Worm (Caenorhabditis elegans): ENCODE measurements around the gene F17C11.2.

F17C11.2 gene

ce11 chrV:10965501-10965900, 17.5 kb downstream of the F17C11.2 start, which contains the start of the genes ctf-4 and eef-1G (continued):
- TF ChIP-seq pqm-1 (tag; optimal IDR thresholded peaks at IDR 0.05) (peak; percentile 62), sdc-2 (tag; optimal IDR thresholded peaks at IDR 0.05) (no peak), ama-1 (optimal IDR thresholded peaks at IDR 0.05) (no peak), gmeb-2 (tag; optimal IDR thresholded peaks at IDR 0.05) (no peak), eyg-1 (tag; optimal IDR thresholded peaks at IDR 0.05) (no peak), ceh-45 (GFP tag; IDR thresholded peaks at IDR 0.05) (no peak), mec-3 (tag; optimal IDR thresholded peaks at IDR 0.05; ENCODE audit: borderline replicate concordance) (no peak), nhr-232 (tag; optimal IDR thresholded peaks at IDR 0.05) (no peak), C08G9.2 (tag; optimal IDR thresholded peaks at IDR 0.05) (no peak), ceh-34 (tag; optimal IDR thresholded peaks at IDR 0.05) (peak; percentile 69), hlh-30 (tag; optimal IDR thresholded peaks at IDR 0.05; ENCODE audit: insufficient read depth) (peak; percentile 18), rnt-1 (tag; optimal IDR thresholded peaks at IDR 0.05) (peak; percentile 90)

DNA sequence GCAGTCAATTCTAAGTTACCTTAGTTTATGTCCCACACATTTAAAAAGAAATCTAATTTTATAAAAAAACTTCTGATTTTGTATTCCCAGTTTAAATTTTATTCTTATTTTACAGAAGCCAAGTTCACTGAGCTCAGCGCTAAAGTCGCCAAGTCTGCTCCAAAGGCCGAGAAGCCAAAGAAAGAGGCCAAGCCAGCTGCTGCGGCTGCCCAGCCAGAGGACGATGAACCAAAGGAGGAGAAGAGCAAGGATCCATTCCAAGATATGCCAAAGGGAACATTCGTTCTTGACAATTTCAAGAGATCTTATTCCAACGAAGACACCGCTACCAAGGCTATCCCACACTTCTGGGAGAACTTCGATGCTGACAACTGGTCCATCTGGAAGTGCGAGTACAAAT, 18.8 kb downstream of the F17C11.2 start:
- no peak for TF ChIP-seq unc-42 (tag; optimal IDR thresholded peaks at IDR 0.05)
- no peak for TF ChIP-seq ets-4 (tag; optimal IDR thresholded peaks at IDR 0.05)
- TF ChIP-seq elt-4 (tag; optimal IDR thresholded peaks at IDR 0.05) = no peak
- no peak for TF ChIP-seq pha-4 (tag; optimal IDR thresholded peaks at IDR 0.05)
- TF ChIP-seq gmeb-2 (tag; optimal IDR thresholded peaks at IDR 0.05) = no peak
- TF ChIP-seq hlh-6 (tag; optimal IDR thresholded peaks at IDR 0.05) = no peak

ce11 chrV:10967594-10968273, 19.7 kb downstream of the F17C11.2 start:
- TF ChIP-seq hlh-30 (tag; optimal IDR thresholded peaks at IDR 0.05; ENCODE audit: insufficient read depth) = no peak
- no peak for TF ChIP-seq unc-86 (tag; optimal IDR thresholded peaks at IDR 0.05)
- TF ChIP-seq ceh-30 (tag; optimal IDR thresholded peaks at IDR 0.05) = no peak
- TF ChIP-seq K02D7.2 (tag; optimal IDR thresholded peaks at IDR 0.05) = no peak
- no peak for TF ChIP-seq tbx-7 (tag; optimal IDR thresholded peaks at IDR 0.05)
- TF ChIP-seq syd-9 (tag; optimal IDR thresholded peaks at IDR 0.05) = no peak
- TF ChIP-seq madf-2 (tag; optimal IDR thresholded peaks at IDR 0.05) = no peak
- TF ChIP-seq pqm-1 (tag; optimal IDR thresholded peaks at IDR 0.05) = no peak
- TF ChIP-seq pha-4 (tag; optimal IDR thresholded peaks at IDR 0.05) = no peak

ce11 chrV:10970070-10970469, 22.0 kb downstream of the F17C11.2 start, which contains the start of gene F17C11.22:
Gene F17C11.22 (minus strand): TSS chrV:10970170.
- TF ChIP-seq sdc-2 (tag; optimal IDR thresholded peaks at IDR 0.05) (no peak), odd-2 (tag; optimal IDR thresholded peaks at IDR 0.05) (no peak), elt-2 (tag; optimal IDR thresholded peaks at IDR 0.05) (no peak)

DNA sequence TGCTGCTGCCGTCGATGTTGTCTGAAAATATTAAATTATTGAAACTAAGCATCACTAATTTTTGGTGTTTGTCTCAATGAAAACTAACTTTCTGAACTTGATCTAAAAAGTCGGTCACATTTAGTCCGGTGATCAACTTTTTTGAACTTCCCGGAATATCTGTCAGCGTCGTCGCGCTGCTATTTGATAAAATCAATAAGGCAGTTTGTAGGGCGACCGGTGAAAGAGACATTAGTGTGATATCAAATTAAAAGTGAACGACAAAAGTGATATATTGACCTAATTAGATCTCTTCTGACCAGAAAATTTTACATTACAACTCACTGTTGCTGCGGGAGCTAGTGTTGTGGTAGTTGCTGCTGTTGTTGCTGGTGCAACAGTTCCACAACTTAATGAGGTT, 22.9 kb downstream of the F17C11.2 start:
- TF ChIP-seq madf-2 (tag; optimal IDR thresholded peaks at IDR 0.05) (no peak), nfya-1 (tag; optimal IDR thresholded peaks at IDR 0.05) (no peak), T23F11.4 (GFP tag; optimal IDR thresholded peaks at IDR 0.05) (no peak), ceh-45 (GFP tag; IDR thresholded peaks at IDR 0.05) (no peak), hlh-6 (tag; optimal IDR thresholded peaks at IDR 0.05) (no peak), lin-11 (tag; optimal IDR thresholded peaks at IDR 0.05) (no peak), ztf-16 (tag; optimal IDR thresholded peaks at IDR 0.05) (no peak), ama-1 (optimal IDR thresholded peaks at IDR 0.05) (no peak), ceh-24 (tag; optimal IDR thresholded peaks at IDR 0.05) (no peak), unc-55 (GFP tag; optimal IDR thresholded peaks at IDR 0.05) (no peak), hlh-13 (GFP tag; optimal IDR thresholded peaks at IDR 0.05) (no peak), npax-4 (tag; optimal IDR thresholded peaks at IDR 0.05) (no peak), pha-2 (tag; optimal IDR thresholded peaks at IDR 0.05) (no peak), zip-5 (tag; optimal IDR thresholded peaks at IDR 0.05) (no peak), tbx-7 (tag; optimal IDR thresholded peaks at IDR 0.05) (no peak)
